Worm (Caenorhabditis elegans) whole organism, L4/young adult: Measurements from ENCODE around the gene F53H4.6.

ENCODE experiments used
- W03F9.2 ChIP-seq: fragments of 150-350 bp; optimal IDR thresholded peaks from 2 replicates; lab custom pipeline; 2014; ENCODE audit warnings: missing biosample characterization, missing genetic modification characterization
- dao-5 ChIP-seq: sonication (generic microtip); optimal IDR thresholded peaks from 2 replicates; lab custom pipeline; 2016; ENCODE audit warnings: missing genotype, missing genetic modification characterization, moderate library complexity, missing compliant biosample characterization
- him-1 ChIP-seq: sonication (generic microtip); optimal IDR thresholded peaks from 2 replicates; lab custom pipeline; 2016; ENCODE audit warnings: missing genotype, missing genetic modification reagents, missing genetic modification characterization, missing compliant biosample characterization

Gene F53H4.6

DNA sequence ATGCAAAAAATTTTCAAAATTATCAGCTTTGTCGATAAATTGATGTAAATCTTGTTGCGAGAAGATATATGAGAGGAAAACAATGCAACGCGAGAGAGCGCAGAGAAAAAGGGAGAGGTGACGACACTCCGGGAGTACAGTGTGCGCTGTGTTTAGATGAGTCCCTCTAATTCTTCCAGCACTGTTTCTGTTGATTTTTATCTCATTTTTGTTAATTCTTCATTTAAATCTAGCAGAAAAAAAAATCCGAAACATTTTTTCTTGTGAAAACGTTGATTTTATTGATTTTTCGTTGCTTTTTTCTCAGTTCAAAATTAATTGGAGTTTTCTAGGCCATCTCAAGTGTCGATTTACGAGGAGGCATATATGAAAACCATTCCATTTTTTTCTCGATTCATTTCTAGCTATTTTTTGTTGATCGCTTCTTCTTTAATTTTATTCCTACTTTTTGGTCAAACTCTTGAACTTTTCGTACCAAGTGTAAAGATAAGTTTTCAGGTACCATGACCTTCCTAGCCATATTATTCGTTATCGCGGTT is 10.9 kb downstream of the F53H4.6 start, which contains the start of gene acl-1:
acl-1 (plus strand) TSS at position 489 of the 539 bp plus-strand sequence.
- peak; percentile 11 for TF ChIP-seq W03F9.2 (tag; lab: Kevin White, UChicago)
- TF ChIP-seq him-1 (tag; lab: Kevin White, UChicago), result peak; percentile 62
- no peak for TF ChIP-seq dao-5

DNA sequence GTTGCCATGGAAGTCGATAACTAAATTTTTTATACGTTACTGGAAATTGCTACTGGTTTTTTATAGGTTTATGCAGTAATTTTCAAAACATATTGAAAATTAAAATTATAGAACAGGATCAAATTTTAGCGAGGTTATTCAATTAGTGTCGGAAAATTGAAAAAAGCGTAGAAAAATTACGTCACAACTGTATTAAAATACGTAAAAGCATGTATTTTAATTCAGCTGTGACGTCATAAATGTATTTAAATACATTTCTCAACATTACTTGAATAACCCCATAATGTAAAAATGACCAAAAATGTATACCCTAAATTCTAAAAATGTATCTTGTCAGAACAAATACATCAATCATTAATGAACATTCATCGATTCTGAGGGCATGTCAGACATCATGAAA is 11.5 kb downstream of the F53H4.6 start:
- TF ChIP-seq dao-5, result no peak
- no peak for TF ChIP-seq him-1 (tag; lab: Kevin White, UChicago)
- TF ChIP-seq W03F9.2 (tag; lab: Kevin White, UChicago), result no peak

DNA sequence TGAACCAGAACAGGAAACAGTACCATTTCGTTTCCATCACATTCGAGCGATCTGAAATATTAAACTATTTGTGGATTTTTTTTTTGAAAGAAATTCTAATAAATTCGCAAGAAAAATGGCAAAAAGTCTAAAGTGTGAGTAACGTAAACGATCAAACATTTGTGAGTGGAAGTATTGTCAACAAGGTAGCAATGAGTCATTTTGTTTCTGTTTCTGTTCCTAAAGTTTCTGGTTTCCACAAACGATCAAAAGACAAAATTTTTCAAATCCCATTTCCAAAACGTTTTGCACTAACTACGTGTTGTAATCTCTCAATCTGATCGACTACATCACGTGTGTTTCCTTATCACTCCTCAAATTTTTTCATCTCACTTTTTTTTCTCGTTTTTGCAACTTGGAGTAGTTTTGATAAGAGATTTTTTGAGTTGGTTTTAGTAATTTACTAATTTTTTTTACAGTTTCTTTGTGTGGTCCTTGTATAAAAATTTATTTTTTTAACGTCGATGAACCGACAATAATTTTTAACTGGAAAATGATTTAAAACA is 12.8 kb downstream of the F53H4.6 start, which contains the start of gene F59F4.3:
F59F4.3 (minus strand) TSS at position 51 of the 545 bp plus-strand sequence.
- TF ChIP-seq dao-5 (no peak), W03F9.2 (tag; lab: Kevin White, UChicago) (no peak), him-1 (tag; lab: Kevin White, UChicago) (no peak)

DNA sequence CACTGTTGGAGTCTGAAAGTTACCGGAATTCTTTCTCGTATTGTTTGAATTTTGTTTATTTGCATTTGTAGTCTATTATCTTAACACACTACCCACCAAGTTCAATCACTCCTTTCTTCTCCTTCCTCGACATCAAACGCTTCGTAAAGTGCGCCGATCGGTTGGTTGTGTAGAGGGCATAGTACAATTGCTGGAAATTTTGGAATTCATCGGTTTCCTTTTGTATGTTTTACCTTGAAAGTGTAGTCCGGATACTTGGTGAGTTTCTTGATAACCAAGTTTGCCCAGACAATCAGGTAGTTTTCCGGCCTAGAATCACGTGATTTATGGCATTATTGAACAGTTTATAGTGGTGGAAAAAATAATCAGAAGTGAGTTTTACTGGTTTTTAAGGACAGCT is 13.9 kb downstream of the F53H4.6 start:
- TF ChIP-seq W03F9.2 (tag; lab: Kevin White, UChicago) (no peak), him-1 (tag; lab: Kevin White, UChicago) (no peak), dao-5 (no peak)

DNA sequence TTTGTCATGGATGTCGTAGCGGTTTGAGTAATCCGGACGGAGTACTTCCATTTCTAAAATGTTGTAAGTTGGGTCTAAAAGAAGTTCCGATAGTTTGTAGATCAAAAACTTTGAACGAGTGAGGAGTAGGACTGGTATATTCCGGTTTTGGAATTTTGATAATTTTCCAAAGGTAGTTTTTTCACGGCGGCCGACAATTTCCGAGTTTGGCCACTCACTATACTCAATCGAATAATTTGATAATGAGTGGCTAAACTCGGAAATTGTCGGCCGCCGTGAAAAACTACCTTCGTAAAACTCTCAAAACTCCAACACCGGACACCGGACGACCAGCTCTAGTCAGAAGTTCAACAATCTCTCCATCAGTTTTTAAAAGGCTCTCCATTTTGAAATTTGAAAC is 16.1 kb downstream of the F53H4.6 start:
- TF ChIP-seq W03F9.2 (tag; lab: Kevin White, UChicago) (no peak), dao-5 (no peak), him-1 (tag; lab: Kevin White, UChicago) (no peak)

DNA sequence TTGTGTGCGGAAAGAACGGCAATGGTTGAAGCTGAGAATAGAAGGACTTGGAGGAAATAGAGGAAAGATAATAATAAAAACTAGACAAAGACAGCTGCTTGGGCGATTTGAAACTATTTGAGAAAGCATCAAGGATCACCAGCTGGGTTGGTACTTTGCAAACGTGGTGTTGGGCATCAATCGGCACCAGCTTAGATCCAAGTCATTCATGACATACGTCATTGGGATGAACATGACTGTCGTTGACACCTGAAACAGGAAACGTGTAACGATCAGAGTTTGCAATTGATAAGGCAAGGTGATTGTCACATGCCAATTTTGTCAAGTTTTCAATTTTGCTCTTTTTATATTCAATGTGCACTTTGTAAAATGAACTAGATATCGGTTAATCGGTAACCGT is 17.9 kb downstream of the F53H4.6 start:
- TF ChIP-seq him-1 (tag; lab: Kevin White, UChicago) (no peak), dao-5 (no peak), W03F9.2 (tag; lab: Kevin White, UChicago) (no peak)

DNA sequence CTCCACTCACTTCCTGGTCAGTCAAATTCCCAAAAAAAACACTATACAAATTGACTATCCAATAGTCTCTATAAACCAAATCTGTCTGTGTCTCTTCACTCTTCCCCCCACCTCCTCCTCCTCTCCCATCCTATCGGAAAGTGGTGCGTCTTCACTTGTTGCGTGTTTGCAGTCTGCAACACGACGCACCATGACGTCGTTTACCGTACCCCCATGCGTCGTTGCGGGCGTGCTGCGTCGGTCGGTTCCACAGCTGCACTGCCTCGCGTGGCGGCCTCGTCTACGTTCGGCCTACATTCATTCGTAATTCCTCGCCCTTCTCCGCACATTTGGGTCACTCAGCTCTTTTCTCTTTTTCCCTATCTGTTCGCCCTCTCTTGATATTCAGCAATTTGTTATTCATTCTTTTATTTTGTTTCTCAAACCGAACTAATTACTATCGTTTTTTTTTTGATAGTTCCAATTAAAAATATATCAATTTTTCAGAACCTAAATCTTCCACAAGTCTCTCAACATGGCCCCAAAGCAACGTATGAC is 19.3 kb downstream of the F53H4.6 start, which contains the start of gene serp-1.1:
serp-1.1 (plus strand) TSS at position 487 of the 537 bp plus-strand sequence.
- TF ChIP-seq dao-5, result peak; percentile 92
- peak; percentile 91 for TF ChIP-seq W03F9.2 (tag; lab: Kevin White, UChicago)
- TF ChIP-seq him-1 (tag; lab: Kevin White, UChicago), result peak; percentile 95

DNA sequence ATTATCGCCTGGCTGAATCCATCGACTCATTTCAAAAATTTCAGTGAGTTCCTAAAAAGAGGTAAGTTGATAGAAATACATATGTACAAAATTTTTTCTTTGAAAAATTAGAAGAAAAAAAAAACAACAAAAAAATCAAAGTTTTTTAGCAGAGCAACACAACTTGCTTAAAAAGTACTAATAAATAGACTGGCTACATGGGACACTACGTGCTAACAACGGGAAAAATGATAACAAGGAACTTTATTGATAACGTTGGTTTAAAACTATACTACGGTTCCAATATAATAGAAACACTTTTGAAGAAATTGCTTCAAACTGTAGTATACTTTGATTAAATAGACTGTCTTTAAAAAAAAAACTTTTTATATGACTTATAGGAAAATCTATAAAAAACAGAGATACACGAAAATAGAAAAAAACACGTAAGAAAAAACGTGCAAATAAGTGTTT is 21.9 kb downstream of the F53H4.6 start, which contains the start of gene acox-1.6:
acox-1.6 (minus strand) TSS at position 51 of the 453 bp plus-strand sequence.
- TF ChIP-seq W03F9.2 (tag; lab: Kevin White, UChicago), result no peak
- TF ChIP-seq dao-5, result no peak
- no peak for TF ChIP-seq him-1 (tag; lab: Kevin White, UChicago)

DNA sequence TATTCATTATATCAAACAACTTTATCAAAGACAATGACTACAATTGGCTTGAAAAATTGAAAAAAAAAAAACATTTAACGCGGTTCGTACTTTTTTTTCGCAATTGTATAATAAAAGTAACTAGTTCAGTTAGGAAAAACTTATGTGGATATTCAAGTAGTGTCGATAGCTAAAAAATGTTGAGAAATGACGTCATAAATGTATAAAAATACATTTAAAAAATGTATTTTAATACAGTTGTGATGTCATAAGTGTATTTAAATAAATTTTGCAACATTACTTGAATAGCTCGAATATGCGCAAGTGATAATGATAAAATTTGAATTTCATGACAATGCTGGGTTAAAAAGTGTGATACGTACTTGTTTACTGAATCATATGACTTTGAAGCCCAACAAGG is 28.9 kb downstream of the F53H4.6 start:
- TF ChIP-seq dao-5 (no peak), W03F9.2 (tag; lab: Kevin White, UChicago) (no peak), him-1 (tag; lab: Kevin White, UChicago) (no peak)

DNA sequence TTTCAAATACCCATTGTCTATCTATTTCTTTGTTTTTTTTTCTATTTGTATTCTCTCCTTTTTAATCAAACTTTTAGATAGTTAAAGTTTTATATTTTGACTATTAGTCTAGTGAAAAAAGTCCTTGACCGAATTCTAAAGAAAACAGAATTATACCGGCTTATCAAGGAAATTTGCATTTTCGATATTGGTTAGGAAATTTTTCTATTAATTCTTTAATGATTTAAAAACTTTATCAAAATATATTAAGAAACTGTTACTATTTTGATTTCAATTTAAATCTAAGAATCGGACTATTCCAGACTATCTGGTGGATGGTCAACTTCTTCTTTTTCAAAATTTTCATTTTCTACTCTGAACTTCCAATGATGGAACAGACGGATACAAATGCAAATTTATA is 32.3 kb downstream of the F53H4.6 start, which contains the start of gene Y7A5A.20:
Y7A5A.20 (plus strand) TSS at position 301 of the 400 bp plus-strand sequence.
- TF ChIP-seq dao-5, result no peak
- no peak for TF ChIP-seq him-1 (tag; lab: Kevin White, UChicago)
- TF ChIP-seq W03F9.2 (tag; lab: Kevin White, UChicago), result no peak

DNA sequence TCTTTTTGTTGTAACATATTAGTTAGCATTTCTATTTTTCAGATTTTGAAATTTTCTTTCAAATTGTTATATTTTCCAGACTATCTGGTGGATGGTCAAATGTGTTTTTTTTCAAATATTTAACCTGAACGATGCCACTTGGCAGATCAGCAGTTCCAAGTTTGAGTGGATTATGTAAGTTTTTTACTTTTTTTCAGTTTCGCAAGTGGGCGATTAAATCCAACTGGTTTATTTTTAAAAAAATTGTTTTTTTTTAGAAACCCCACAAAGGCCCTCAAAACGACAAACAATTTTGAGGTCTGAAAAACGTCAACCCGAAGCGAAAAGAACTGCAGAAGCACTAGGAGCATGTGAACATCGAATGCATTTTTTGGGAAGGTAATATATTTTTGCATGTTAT is 33.5 kb downstream of the F53H4.6 start, which contains the start of gene Y7A5A.9:
Y7A5A.9 (plus strand) TSS at position 301 of the 400 bp plus-strand sequence.
- TF ChIP-seq W03F9.2 (tag; lab: Kevin White, UChicago) (no peak), dao-5 (no peak), him-1 (tag; lab: Kevin White, UChicago) (no peak)

DNA sequence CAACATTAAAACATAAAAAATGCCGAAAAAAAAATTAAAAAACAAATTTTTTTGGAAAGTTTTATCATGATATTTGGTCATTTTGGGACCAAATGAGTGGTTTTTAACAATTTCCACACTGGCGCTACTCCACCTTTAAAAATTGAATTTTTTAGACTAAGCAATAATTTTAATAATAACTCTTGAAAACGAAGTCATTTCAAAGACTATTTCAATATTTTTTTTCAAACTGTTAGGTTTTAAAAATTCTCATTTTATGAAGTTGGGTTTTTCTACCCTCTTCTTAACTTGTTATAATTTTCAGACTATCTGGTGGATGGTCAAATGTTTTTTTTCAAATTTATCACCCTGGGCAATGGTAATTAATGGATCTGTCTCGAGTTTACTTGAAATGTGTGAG is 38.2 kb downstream of the F53H4.6 start, which contains the start of gene Y7A5A.8:
Y7A5A.8 (plus strand) TSS at position 301 of the 400 bp plus-strand sequence.
- TF ChIP-seq dao-5, result no peak
- no peak for TF ChIP-seq him-1 (tag; lab: Kevin White, UChicago)
- no peak for TF ChIP-seq W03F9.2 (tag; lab: Kevin White, UChicago)

DNA sequence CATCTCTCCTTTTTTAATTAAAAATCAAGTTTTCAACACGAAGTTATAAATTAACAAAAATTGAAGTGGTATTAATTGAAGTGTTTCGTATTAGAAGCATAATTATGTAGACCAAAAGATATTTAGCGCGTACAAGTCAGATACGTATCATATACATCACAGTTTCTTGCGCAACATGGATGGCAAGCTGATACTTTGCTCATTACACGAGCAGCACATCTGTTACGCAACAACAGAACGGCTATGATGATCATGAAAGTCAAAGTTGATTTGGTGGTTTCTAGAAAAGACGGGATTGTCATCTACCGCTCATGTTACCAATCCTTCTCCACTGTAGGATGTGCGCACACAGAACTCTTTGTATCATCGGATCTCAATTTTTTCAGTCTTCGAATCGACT is 45.9 kb downstream of the F53H4.6 start:
- TF ChIP-seq him-1 (tag; lab: Kevin White, UChicago), result no peak
- no peak for TF ChIP-seq W03F9.2 (tag; lab: Kevin White, UChicago)
- no peak for TF ChIP-seq dao-5

DNA sequence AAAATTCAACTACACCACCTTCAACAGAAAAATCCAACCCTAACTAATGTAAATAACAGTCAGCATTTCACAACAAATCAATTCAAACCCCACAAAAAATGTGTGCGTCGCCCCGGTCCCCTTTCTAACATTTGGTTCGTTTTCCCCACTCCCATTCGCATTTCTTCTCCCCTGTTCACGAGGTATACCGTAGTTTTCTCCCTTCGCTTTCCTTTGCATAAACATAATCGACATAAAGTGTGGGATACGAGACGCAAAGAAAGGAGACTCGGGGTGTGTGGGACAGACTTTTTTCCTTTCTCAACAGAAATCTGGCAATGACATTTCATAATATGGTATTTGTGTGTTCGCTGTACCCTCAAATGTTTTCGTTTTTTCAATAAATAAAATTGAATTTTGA is 49.1 kb downstream of the F53H4.6 start:
- TF ChIP-seq him-1 (tag; lab: Kevin White, UChicago) (no peak), dao-5 (no peak), W03F9.2 (tag; lab: Kevin White, UChicago) (no peak)
